Fruit fly (Drosophila melanogaster) whole organism, embryonic: Measurements from ENCODE around the gene CtsF.

ENCODE experiments used
- CG10959 ChIP-seq: fragments of 200-800 bp; sonication (Bioruptor generic); IDR thresholded peaks from 2 replicates; pipeline ENCODE4 v1.3.6; 2022; ENCODE audit warnings: missing biosample characterization, missing genetic modification characterization
- CG10979 ChIP-seq: fragments of 200-800 bp; sonication (Bioruptor generic); optimal IDR thresholded peaks from 2 replicates; lab custom pipeline; 2018; ENCODE audit warnings: missing biosample characterization, mild to moderate bottlenecking, missing genetic modification characterization, moderate library complexity
- CG12071 ChIP-seq: fragments of 200-800 bp; sonication (Bioruptor generic); optimal IDR thresholded peaks from 3 replicates; lab custom pipeline; 2018; ENCODE audit warnings: missing biosample characterization, mild to moderate bottlenecking, missing genetic modification characterization
- CG12659 ChIP-seq: fragments of 200-800 bp; sonication (Bioruptor generic); optimal IDR thresholded peaks from 3 replicates; lab custom pipeline; 2017; ENCODE audit warnings: mild to moderate bottlenecking, missing biosample characterization, missing genetic modification reagents, missing genetic modification characterization
- CG12942 ChIP-seq: fragments of 200-800 bp; sonication (Bioruptor generic); optimal IDR thresholded peaks from 3 replicates; lab custom pipeline; 2016; ENCODE audit warnings: missing biosample characterization, missing genetic modification characterization
- CG14710 ChIP-seq: fragments of 200-800 bp; sonication (Bioruptor generic); optimal IDR thresholded peaks from 3 replicates; lab custom pipeline; 2019; ENCODE audit warnings: missing biosample characterization, mild to moderate bottlenecking, missing genetic modification characterization, moderate library complexity
- CG2199 ChIP-seq: fragments of 200-800 bp; sonication (Bioruptor generic); IDR thresholded peaks from 3 replicates; pipeline ENCODE4 v1.3.6; 2022; ENCODE audit warnings: missing biosample characterization, missing genetic modification characterization
- CG2202 ChIP-seq: fragments of 200-800 bp; sonication (Bioruptor generic); optimal IDR thresholded peaks from 2 replicates; lab custom pipeline; 2018; ENCODE audit warnings: missing biosample characterization, mild to moderate bottlenecking, missing genetic modification characterization
- CG2875 ChIP-seq: fragments of 200-800 bp; sonication (Bioruptor generic); optimal IDR thresholded peaks from 2 replicates; lab custom pipeline; 2017; ENCODE audit warnings: missing biosample characterization, mild to moderate bottlenecking, missing genetic modification characterization, missing genetic modification reagents
- CG3726 ChIP-seq: fragments of 200-800 bp; sonication (Bioruptor generic); IDR thresholded peaks from 3 replicates; pipeline ENCODE4, ENCODE4 v1.3.6; 2022; ENCODE audit warnings: missing biosample characterization, missing genetic modification characterization
- CG4424 ChIP-seq: fragments of 200-800 bp; sonication (Bioruptor generic); optimal IDR thresholded peaks from 3 replicates; lab custom pipeline; 2016; ENCODE audit warnings: missing biosample characterization, missing genetic modification characterization
- CG4820 ChIP-seq: fragments of 200-800 bp; sonication (Bioruptor generic); optimal IDR thresholded peaks from 3 replicates; lab custom pipeline; 2016; ENCODE audit warnings: missing biosample characterization, missing genetic modification characterization
- CG6689 ChIP-seq: fragments of 200-800 bp; sonication (Bioruptor generic); IDR thresholded peaks from 2 replicates; pipeline ENCODE4 v1.3.6; 2022; ENCODE audit warnings: missing biosample characterization, missing genetic modification characterization
- CG7357 ChIP-seq: fragments of 200-800 bp; sonication (Bioruptor generic); IDR thresholded peaks from 3 replicates; pipeline ENCODE4 v1.3.6; 2022; ENCODE audit warnings: missing biosample characterization, missing genetic modification characterization
- CG7839 ChIP-seq: fragments of 200-800 bp; sonication (Bioruptor generic); optimal IDR thresholded peaks from 3 replicates; lab custom pipeline; 2018; ENCODE audit warnings: missing biosample characterization, mild to moderate bottlenecking, missing genetic modification characterization, moderate library complexity
- CG8089 ChIP-seq: fragments of 200-800 bp; sonication (Bioruptor generic); optimal IDR thresholded peaks from 3 replicates; lab custom pipeline; 2016; ENCODE audit warnings: missing biosample characterization, missing genetic modification characterization
- CG8478 ChIP-seq: fragments of >200 bp; optimal IDR thresholded peaks from 2 replicates; lab custom pipeline; 2018
- CG8765 ChIP-seq: fragments of 200-800 bp; sonication (Bioruptor generic); IDR thresholded peaks from 2 replicates; pipeline ENCODE4 v1.3.6; 2022; ENCODE audit warnings: missing biosample characterization, missing genetic modification characterization
- CG9797 ChIP-seq: fragments of 200-800 bp; sonication (Bioruptor generic); optimal IDR thresholded peaks from 3 replicates; lab custom pipeline; 2018; ENCODE audit warnings: missing biosample characterization, mild to moderate bottlenecking, missing genetic modification characterization
- CG9876 ChIP-seq: fragments of 200-800 bp; sonication (Bioruptor generic); optimal IDR thresholded peaks from 2 replicates; lab custom pipeline; 2016; ENCODE audit warnings: missing biosample characterization, missing genetic modification characterization
- CG9932 ChIP-seq: fragments of 200-800 bp; sonication (Bioruptor generic); IDR thresholded peaks from 2 replicates; pipeline ENCODE4 v1.3.6; 2022; ENCODE audit warnings: missing biosample characterization, missing genetic modification characterization
- CHES-1-like ChIP-seq: fragments of 200-800 bp; sonication (Bioruptor generic); optimal IDR thresholded peaks from 2 replicates; lab custom pipeline; 2016; ENCODE audit warnings: missing biosample characterization, missing genetic modification characterization
- CTCF ChIP-seq: fragments of 200-800 bp; sonication (Bioruptor generic); optimal IDR thresholded peaks from 2 replicates; lab custom pipeline; 2017; ENCODE audit warnings: missing biosample characterization, mild to moderate bottlenecking, missing genetic modification characterization, moderate library complexity
- Dll ChIP-seq: fragments of 200-800 bp; sonication (Bioruptor generic); IDR thresholded peaks from 4 replicates; pipeline ENCODE4 v1.3.6; 2022; ENCODE audit warnings: missing biosample characterization, missing genetic modification characterization; ENCODE audit not compliant: partially characterized antibody
- Hr51 ChIP-seq, 2 experiments: fragments of 200-800 bp; sonication (Bioruptor generic); optimal IDR thresholded peaks; 2 replicates in 1 of 2; 3 replicates in 1 of 2; lab custom pipeline; 2016 to 2018; ENCODE audit warnings: missing biosample characterization in 2 of 2, missing genetic modification characterization in 2 of 2, mild to moderate bottlenecking in 1 of 2, moderate library complexity in 1 of 2
- Hsf ChIP-seq: fragments of 200-800 bp; sonication (Bioruptor generic); optimal IDR thresholded peaks from 3 replicates; lab custom pipeline; 2016; ENCODE audit warnings: missing biosample characterization, missing genetic modification characterization
- Kr ChIP-seq: fragments of 200-800 bp; sonication (Bioruptor generic); optimal IDR thresholded peaks from 2 replicates; lab custom pipeline; 2017; ENCODE audit warnings: missing biosample characterization, mild to moderate bottlenecking, missing genetic modification characterization
- Mes4 ChIP-seq: fragments of 200-800 bp; sonication (Bioruptor generic); optimal IDR thresholded peaks from 2 replicates; lab custom pipeline; 2016; ENCODE audit warnings: missing biosample characterization, missing genetic modification characterization
- Neu2 ChIP-seq: fragments of 200-800 bp; sonication (Bioruptor generic); optimal IDR thresholded peaks from 3 replicates; lab custom pipeline; 2016; ENCODE audit warnings: missing biosample characterization, missing genetic modification characterization, borderline replicate concordance
- Nf-YB ChIP-seq: fragments of 200-800 bp; sonication (Bioruptor generic); optimal IDR thresholded peaks from 3 replicates; lab custom pipeline; 2019; ENCODE audit warnings: missing biosample characterization, mild to moderate bottlenecking, missing genetic modification characterization, moderate library complexity
- Sry-β ChIP-seq: fragments of 200-800 bp; sonication (Bioruptor generic); optimal IDR thresholded peaks from 2 replicates; lab custom pipeline; 2018; ENCODE audit warnings: missing biosample characterization, mild to moderate bottlenecking, missing genetic modification characterization, moderate library complexity
- Stat92E ChIP-seq, 3 experiments: fragments of >200 bp in 2 of 3; fragments of 200-800 bp in 1 of 3; sonication (Bioruptor generic) in 1 of 3; optimal IDR thresholded peaks; 2 replicates each; lab custom pipeline; 2017 to 2019; ENCODE audit warnings: missing biosample characterization in 3 of 3, missing genetic modification characterization in 3 of 3, mild to moderate bottlenecking in 1 of 3, moderate library complexity in 1 of 3
- Usf ChIP-seq: fragments of 200-800 bp; sonication (Bioruptor generic); optimal IDR thresholded peaks from 2 replicates; lab custom pipeline; 2017; ENCODE audit warnings: missing genotype, missing biosample characterization, missing genetic modification characterization
- Xbp1 ChIP-seq: fragments of 200-800 bp; sonication (Bioruptor generic); optimal IDR thresholded peaks from 3 replicates; lab custom pipeline; 2016; ENCODE audit warnings: missing biosample characterization, mild to moderate bottlenecking, missing genetic modification characterization
- cas ChIP-seq: fragments of 200-800 bp; sonication (Bioruptor generic); IDR thresholded peaks from 2 replicates; pipeline ENCODE4 v1.3.6; 2022; ENCODE audit warnings: missing biosample characterization, missing genetic modification characterization
- dmrt99B ChIP-seq: fragments of 200-800 bp; sonication (Bioruptor generic); optimal IDR thresholded peaks from 2 replicates; lab custom pipeline; 2018; ENCODE audit warnings: missing biosample characterization, mild to moderate bottlenecking, missing genetic modification characterization, moderate library complexity
- fd102C ChIP-seq: fragments of 200-800 bp; sonication (Bioruptor generic); optimal IDR thresholded peaks from 2 replicates; lab custom pipeline; 2018; ENCODE audit warnings: missing biosample characterization, mild to moderate bottlenecking, missing genetic modification characterization, moderate library complexity
- gce ChIP-seq: fragments of 200-800 bp; sonication (Bioruptor generic); IDR thresholded peaks from 3 replicates; pipeline ENCODE4 v1.3.6; 2022; ENCODE audit warnings: missing biosample characterization, missing genetic modification characterization
- gem ChIP-seq: fragments of 200-800 bp; sonication (Bioruptor generic); optimal IDR thresholded peaks from 2 replicates; lab custom pipeline; 2019; ENCODE audit warnings: missing biosample characterization, mild to moderate bottlenecking, missing genetic modification characterization, moderate library complexity
- h ChIP-seq: fragments of >200 bp; optimal IDR thresholded peaks from 2 replicates; lab custom pipeline; 2017
- jigr1 ChIP-seq: fragments of 200-800 bp; sonication (Bioruptor generic); IDR thresholded peaks from 3 replicates; pipeline ENCODE4 v1.3.6; 2022; ENCODE audit warnings: missing biosample characterization, missing genetic modification characterization
- kay ChIP-seq: fragments of 200-800 bp; sonication (Bioruptor generic); optimal IDR thresholded peaks from 2 replicates; lab custom pipeline; 2016; ENCODE audit warnings: missing biosample characterization, missing genetic modification characterization
- knrl ChIP-seq: fragments of 200-800 bp; sonication (Bioruptor generic); IDR thresholded peaks from 3 replicates; pipeline ENCODE4 v1.3.6; 2022; ENCODE audit warnings: missing biosample characterization, missing genetic modification characterization; ENCODE audit not compliant: partially characterized antibody
- lola ChIP-seq, 3 experiments: fragments of >200 bp in 2 of 3; fragments of 200-800 bp in 1 of 3; sonication (Bioruptor generic) in 1 of 3; optimal IDR thresholded peaks; 2 replicates each; lab custom pipeline; 2017 to 2019; ENCODE audit warnings: missing biosample characterization in 3 of 3, missing genetic modification characterization in 3 of 3, mild to moderate bottlenecking in 1 of 3, moderate library complexity in 1 of 3
- luna ChIP-seq: fragments of 200-800 bp; sonication (Bioruptor generic); optimal IDR thresholded peaks from 2 replicates; lab custom pipeline; 2016; ENCODE audit warnings: missing biosample characterization, missing genetic modification characterization
- mirr ChIP-seq: fragments of 200-800 bp; sonication (Bioruptor generic); optimal IDR thresholded peaks from 3 replicates; lab custom pipeline; 2018; ENCODE audit warnings: missing biosample characterization, mild to moderate bottlenecking, missing genetic modification characterization
- odd ChIP-seq: fragments of 200-800 bp; sonication (Bioruptor generic); optimal IDR thresholded peaks from 2 replicates; lab custom pipeline; 2017; ENCODE audit warnings: missing biosample characterization, mild to moderate bottlenecking, missing genetic modification characterization
- pfk ChIP-seq: fragments of 200-800 bp; sonication (Bioruptor generic); optimal IDR thresholded peaks from 2 replicates; lab custom pipeline; 2018; ENCODE audit warnings: missing biosample characterization, mild to moderate bottlenecking, missing genetic modification characterization, moderate library complexity
- slp2 ChIP-seq: fragments of 200-800 bp; sonication (Bioruptor generic); optimal IDR thresholded peaks from 2 replicates; lab custom pipeline; 2016; ENCODE audit warnings: missing biosample characterization, missing genetic modification characterization
- sna ChIP-seq: fragments of 200-800 bp; sonication (Bioruptor generic); IDR thresholded peaks from 2 replicates; pipeline ENCODE4 v1.3.6; 2022; ENCODE audit warnings: missing biosample characterization, missing genetic modification characterization; ENCODE audit not compliant: partially characterized antibody
- so ChIP-seq: fragments of 200-800 bp; sonication (Bioruptor generic); IDR thresholded peaks from 3 replicates; pipeline ENCODE4 v1.3.6; 2022; ENCODE audit warnings: missing biosample characterization, missing genetic modification characterization
- z ChIP-seq: fragments of 200-800 bp; sonication (Bioruptor generic); IDR thresholded peaks from 3 replicates; pipeline ENCODE4 v1.3.6; 2022; ENCODE audit warnings: missing biosample characterization, missing genetic modification characterization

Gene CtsF

DNA sequence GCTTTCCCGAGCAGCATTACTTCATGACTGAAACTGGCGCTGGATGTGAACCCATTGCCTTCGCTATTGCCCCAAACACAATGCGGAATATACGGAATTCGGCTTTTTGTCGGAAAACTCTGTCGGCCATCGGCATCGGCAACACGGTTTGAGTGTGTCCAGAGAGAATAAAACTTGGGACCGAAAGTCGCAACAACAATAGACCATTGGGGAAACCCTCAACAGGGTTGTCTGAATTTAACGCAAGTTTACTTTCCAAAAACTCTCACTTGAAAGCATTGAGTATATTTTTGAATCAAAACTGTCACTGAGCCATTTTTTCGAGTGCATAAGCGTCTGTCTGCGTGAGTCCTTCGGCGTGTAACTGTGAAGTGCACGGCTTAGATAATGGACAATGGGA, 53.2 kb downstream of the CtsF start (continued):
- TF ChIP-seq Neu2 (GFP tag; lab: Kevin White, UChicago) (no peak), jigr1 (GFP tag; lab: Robert Waterston, UW) (no peak), CG9932 (no peak; the same call in 1 of the 2 replicates), CG14710 (tag; lab: Kevin White, UChicago) (no peak), CG12942 (GFP tag; lab: Kevin White, UChicago) (peak; percentile 6), Mes4 (GFP tag; lab: Kevin White, UChicago) (no peak), Xbp1 (peak; percentile 51), CG7357 (GFP tag; lab: Robert Waterston, UW) (0 out of 3 replicates have a peak, but pooled peaks have one; percentile 8), pfk (no peak), odd (peak; percentile 33), CG9797 (GFP tag; lab: Kevin White, UChicago) (no peak), CG2199 (GFP tag; lab: Robert Waterston, UW) (no peak), CG4424 (GFP tag; lab: Kevin White, UChicago) (peak; percentile 23), CG12071 (peak; percentile 5), fd102C (GFP tag; lab: Kevin White, UChicago) (no peak), CG2202 (no peak), Kr (GFP tag; lab: Kevin White, UChicago) (no peak), dmrt99B (tag; lab: Kevin White, UChicago) (peak; percentile 73), mirr (GFP tag; lab: Kevin White, UChicago) (no peak), CG8478 (no peak), Hsf (GFP tag; lab: Kevin White, UChicago) (peak; percentile 40), knrl (GFP tag; lab: Robert Waterston, UW) (no peak), CG9876 (GFP tag; lab: Kevin White, UChicago) (peak; percentile 40), CHES-1-like (GFP tag; lab: Kevin White, UChicago) (peak; percentile 51), Stat92E (GFP tag; optimal IDR thresholded peaks at IDR 0.05; lab: Kevin White, UChicago) (no peak), Nf-YB (GFP tag; lab: Kevin White, UChicago) (no peak), CG2875 (GFP tag; lab: Kevin White, UChicago) (no peak), Dll (no peak), kay (GFP tag; lab: Kevin White, UChicago) (no peak), sna (GFP tag; lab: Robert Waterston, UW) (no peak), CG8765 (GFP tag; lab: Robert Waterston, UW) (no peak), CG10959 (no peak), CG3726 (GFP tag; lab: Robert Waterston, UW) (no peak), Usf (GFP tag; lab: Kevin White, UChicago) (no peak), cas (GFP tag; lab: Robert Waterston, UW) (no peak), slp2 (GFP tag; lab: Kevin White, UChicago) (no peak), Sry-β (GFP tag; lab: Kevin White, UChicago) (no peak), CG8089 (GFP tag; lab: Kevin White, UChicago) (no peak), CG7839 (tag; lab: Kevin White, UChicago) (peak; percentile 67), CG4820 (GFP tag; lab: Kevin White, UChicago) (no peak), lola (GFP tag; optimal IDR thresholded peaks at IDR 0.05; lab: Kevin White, UChicago) (no peak), luna (peak; percentile 27), CTCF (GFP tag; lab: Kevin White, UChicago) (no peak), CG10979 (tag; lab: Kevin White, UChicago) (peak; percentile 11), so (0 out of 3 replicates have a peak, but pooled peaks have one; percentile 9), CG6689 (peak; percentile 54; the same call in 1 of the 2 replicates), CG12659 (GFP tag; lab: Kevin White, UChicago) (peak; percentile 62), gem (tag; lab: Kevin White, UChicago) (peak; percentile 60), gce (GFP tag; lab: Robert Waterston, UW) (no peak), Hr51 (GFP tag; optimal IDR thresholded peaks at IDR 0.05; lab: Kevin White, UChicago) (peak; percentile 31 to 61), h (lab: Kevin White, UChicago) (no peak), z (GFP tag; lab: Robert Waterston, UW) (no peak)
